Worm (Caenorhabditis elegans): ENCODE data around the gene T22F3.7.

Gene T22F3.7

ce11 chrV:3600570-3600969 is at the start of gene T22F3.7:
Gene T22F3.7, minus strand, starts transcription at chrV:3600670.
- TF ChIP-seq hnd-1 (tag; optimal IDR thresholded peaks at IDR 0.05) (no peak), ceh-36 (tag; optimal IDR thresholded peaks at IDR 0.05) (no peak), tbx-11 (GFP tag; IDR thresholded peaks at IDR 0.05) (no peak), F13C5.2 (tag; optimal IDR thresholded peaks at IDR 0.05) (no peak), ceh-13 (GFP tag; optimal IDR thresholded peaks at IDR 0.05) (no peak), pes-1 (GFP tag; IDR thresholded peaks at IDR 0.05) (no peak), sea-1 (GFP tag; conservative IDR thresholded peaks at IDR 0.05) (no peak), scrt-1 (GFP tag; IDR thresholded peaks at IDR 0.05) (no peak)

DNA sequence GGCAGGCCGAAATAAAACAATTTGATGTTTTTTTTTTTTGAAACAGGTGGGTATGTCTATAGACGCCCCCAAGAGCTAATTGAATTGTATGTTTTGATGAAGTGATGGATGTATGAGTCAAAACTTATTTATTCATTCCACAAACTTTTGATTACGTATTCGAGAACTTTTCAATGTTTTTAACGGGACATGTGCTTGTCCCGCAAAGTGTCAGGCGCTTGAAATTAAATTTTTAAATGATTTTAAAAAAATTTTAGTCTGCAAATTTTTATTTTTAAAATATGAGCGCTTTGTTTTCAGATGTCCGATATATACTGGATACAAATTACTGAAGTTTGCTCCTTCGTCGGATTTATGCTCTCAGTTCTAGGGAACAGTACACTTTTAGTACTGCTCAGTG is 49.0 kb upstream of the T22F3.7 start, which contains the start of gene str-114:
TSS of gene str-114 (plus strand) at position 301 of the 400 bp plus-strand sequence.
- TF ChIP-seq hmg-4 (GFP tag; optimal IDR thresholded peaks at IDR 0.05) (no peak), ceh-36 (tag; optimal IDR thresholded peaks at IDR 0.05) (no peak), flt-1 (GFP tag; IDR thresholded peaks at IDR 0.05) (no peak), scrt-1 (GFP tag; IDR thresholded peaks at IDR 0.05) (no peak), hmbx-1 (tag; optimal IDR thresholded peaks at IDR 0.05) (no peak), ceh-13 (GFP tag; optimal IDR thresholded peaks at IDR 0.05) (no peak), hnd-1 (tag; optimal IDR thresholded peaks at IDR 0.05) (no peak), ama-1 (optimal IDR thresholded peaks at IDR 0.05) (no peak)

DNA sequence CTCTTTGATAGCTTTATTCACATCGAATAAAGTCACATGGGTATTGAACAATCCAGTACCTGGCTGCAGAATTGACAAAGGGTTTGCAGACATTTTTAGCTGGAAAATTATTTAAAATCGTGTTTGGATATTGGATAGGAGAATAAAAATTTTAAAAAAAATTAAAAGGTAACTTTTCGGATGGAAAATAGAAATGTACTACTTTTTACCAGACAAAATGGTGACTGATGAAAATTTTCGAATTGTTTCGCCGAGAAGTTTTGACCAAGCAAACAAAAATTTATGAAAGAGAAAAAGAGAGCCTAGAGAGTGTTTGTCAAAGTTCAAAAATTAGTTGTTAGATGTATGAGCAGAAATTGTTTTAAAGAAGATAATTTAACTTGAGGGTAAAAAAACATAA is 47.4 kb upstream of the T22F3.7 start, which contains the start of gene F59B1.10:
TSS of gene F59B1.10 (minus strand) at position 101 of the 400 bp plus-strand sequence.
- TF ChIP-seq ama-1 (optimal IDR thresholded peaks at IDR 0.05): no peak
- no peak for TF ChIP-seq tbx-37 (GFP tag; conservative IDR thresholded peaks at IDR 0.05)
- no peak for TF ChIP-seq hmbx-1 (tag; optimal IDR thresholded peaks at IDR 0.05)
- TF ChIP-seq tbx-11 (GFP tag; IDR thresholded peaks at IDR 0.05): no peak
- TF ChIP-seq ets-7 (tag; optimal IDR thresholded peaks at IDR 0.05): no peak
- TF ChIP-seq aly-1 (tag; optimal IDR thresholded peaks at IDR 0.05): no peak
- TF ChIP-seq pes-1 (GFP tag; IDR thresholded peaks at IDR 0.05): no peak
- no peak for TF ChIP-seq tra-4 (tag; optimal IDR thresholded peaks at IDR 0.05)
- TF ChIP-seq hmg-4 (GFP tag; optimal IDR thresholded peaks at IDR 0.05): no peak
- TF ChIP-seq sea-1 (GFP tag; conservative IDR thresholded peaks at IDR 0.05): no peak
- TF ChIP-seq ceh-13 (GFP tag; optimal IDR thresholded peaks at IDR 0.05): no peak
- no peak for TF ChIP-seq ceh-36 (tag; optimal IDR thresholded peaks at IDR 0.05)
- TF ChIP-seq hnd-1 (tag; optimal IDR thresholded peaks at IDR 0.05): no peak
- no peak for TF ChIP-seq B0310.2 (tag; optimal IDR thresholded peaks at IDR 0.05)
- no peak for TF ChIP-seq scrt-1 (GFP tag; IDR thresholded peaks at IDR 0.05)
- TF ChIP-seq F13C5.2 (tag; optimal IDR thresholded peaks at IDR 0.05): no peak

DNA sequence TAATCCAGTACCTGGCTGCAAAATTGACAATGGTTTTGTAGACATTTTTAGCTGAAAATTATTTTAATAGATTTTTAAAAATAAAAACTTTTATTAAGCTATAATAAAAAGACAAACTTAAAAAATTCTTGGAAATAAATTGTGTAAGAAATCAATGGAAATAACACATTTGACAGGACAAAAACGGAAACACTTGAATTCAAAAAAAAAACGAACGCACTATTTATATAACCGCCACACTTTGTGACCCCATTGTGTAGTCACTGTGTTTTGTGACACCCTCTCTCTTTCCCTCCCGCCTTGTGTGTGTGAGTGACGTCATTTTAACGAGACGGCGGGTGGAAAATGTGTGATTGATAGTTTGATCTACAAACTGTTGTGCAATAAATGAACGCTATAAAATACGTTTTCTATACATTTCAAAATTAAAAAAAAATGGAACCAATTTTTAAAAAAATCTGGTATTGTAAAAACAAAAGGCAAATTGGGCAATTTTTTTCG is 43.8 kb upstream of the T22F3.7 start, which contains the start of gene F59B1.8:
TSS of gene F59B1.8 (minus strand) at position 51 of the 501 bp plus-strand sequence.
- TF ChIP-seq tbx-11 (GFP tag; IDR thresholded peaks at IDR 0.05) (no peak), ets-7 (tag; optimal IDR thresholded peaks at IDR 0.05) (no peak), pes-1 (GFP tag; IDR thresholded peaks at IDR 0.05) (no peak), sea-1 (GFP tag; conservative IDR thresholded peaks at IDR 0.05) (no peak), ceh-13 (GFP tag; optimal IDR thresholded peaks at IDR 0.05) (no peak), hmbx-1 (tag; optimal IDR thresholded peaks at IDR 0.05) (no peak), ama-1 (optimal IDR thresholded peaks at IDR 0.05) (no peak), flt-1 (GFP tag; IDR thresholded peaks at IDR 0.05) (no peak), aly-1 (tag; optimal IDR thresholded peaks at IDR 0.05) (no peak), scrt-1 (GFP tag; IDR thresholded peaks at IDR 0.05) (no peak), F13C5.2 (tag; optimal IDR thresholded peaks at IDR 0.05) (no peak)

ce11 chrV:3639873-3640272 is 39.4 kb upstream of the T22F3.7 start:
- TF ChIP-seq pes-1 (GFP tag; IDR thresholded peaks at IDR 0.05): no peak
- no peak for TF ChIP-seq ceh-13 (GFP tag; optimal IDR thresholded peaks at IDR 0.05)
- TF ChIP-seq ama-1 (optimal IDR thresholded peaks at IDR 0.05): no peak
- TF ChIP-seq tra-4 (tag; optimal IDR thresholded peaks at IDR 0.05): no peak
- no peak for TF ChIP-seq F13C5.2 (tag; optimal IDR thresholded peaks at IDR 0.05)
- no peak for TF ChIP-seq B0310.2 (tag; optimal IDR thresholded peaks at IDR 0.05)
- no peak for TF ChIP-seq tbx-11 (GFP tag; IDR thresholded peaks at IDR 0.05)

ce11 chrV:3637086-3637485 is 36.6 kb upstream of the T22F3.7 start, which contains the start of gene srx-41:
Gene srx-41, minus strand, starts transcription at chrV:3637186.
- no peak for TF ChIP-seq ets-7 (tag; optimal IDR thresholded peaks at IDR 0.05)
- no peak for TF ChIP-seq ama-1 (optimal IDR thresholded peaks at IDR 0.05)
- no peak for TF ChIP-seq hnd-1 (tag; optimal IDR thresholded peaks at IDR 0.05)
- no peak for TF ChIP-seq F13C5.2 (tag; optimal IDR thresholded peaks at IDR 0.05)
- no peak for TF ChIP-seq aly-1 (tag; optimal IDR thresholded peaks at IDR 0.05)
- no peak for TF ChIP-seq pes-1 (GFP tag; IDR thresholded peaks at IDR 0.05)
- no peak for TF ChIP-seq hmg-4 (GFP tag; optimal IDR thresholded peaks at IDR 0.05)
- TF ChIP-seq hmbx-1 (tag; optimal IDR thresholded peaks at IDR 0.05): no peak
- no peak for TF ChIP-seq tbx-37 (GFP tag; conservative IDR thresholded peaks at IDR 0.05)
- TF ChIP-seq ceh-36 (tag; optimal IDR thresholded peaks at IDR 0.05): no peak
- no peak for TF ChIP-seq ceh-13 (GFP tag; optimal IDR thresholded peaks at IDR 0.05)
- TF ChIP-seq scrt-1 (GFP tag; IDR thresholded peaks at IDR 0.05): no peak
- no peak for TF ChIP-seq B0310.2 (tag; optimal IDR thresholded peaks at IDR 0.05)
- TF ChIP-seq tbx-11 (GFP tag; IDR thresholded peaks at IDR 0.05): no peak
- TF ChIP-seq flt-1 (GFP tag; IDR thresholded peaks at IDR 0.05): no peak
- TF ChIP-seq sea-1 (GFP tag; conservative IDR thresholded peaks at IDR 0.05): no peak

- no peak for TF ChIP-seq hnd-1 (tag; optimal IDR thresholded peaks at IDR 0.05)
- no peak for TF ChIP-seq sea-1 (GFP tag; conservative IDR thresholded peaks at IDR 0.05)
- no peak for TF ChIP-seq F13C5.2 (tag; optimal IDR thresholded peaks at IDR 0.05)
- TF ChIP-seq B0310.2 (tag; optimal IDR thresholded peaks at IDR 0.05): no peak
- TF ChIP-seq ama-1 (optimal IDR thresholded peaks at IDR 0.05): no peak
- TF ChIP-seq scrt-1 (GFP tag; IDR thresholded peaks at IDR 0.05): no peak
- no peak for TF ChIP-seq tbx-37 (GFP tag; conservative IDR thresholded peaks at IDR 0.05)
- TF ChIP-seq tra-4 (tag; optimal IDR thresholded peaks at IDR 0.05): no peak
- TF ChIP-seq ets-7 (tag; optimal IDR thresholded peaks at IDR 0.05): no peak
- TF ChIP-seq tbx-11 (GFP tag; IDR thresholded peaks at IDR 0.05): no peak
- no peak for TF ChIP-seq pes-1 (GFP tag; IDR thresholded peaks at IDR 0.05)
- no peak for TF ChIP-seq hmbx-1 (tag; optimal IDR thresholded peaks at IDR 0.05)
- no peak for TF ChIP-seq hmg-4 (GFP tag; optimal IDR thresholded peaks at IDR 0.05)
- no peak for TF ChIP-seq flt-1 (GFP tag; IDR thresholded peaks at IDR 0.05)
- TF ChIP-seq ceh-36 (tag; optimal IDR thresholded peaks at IDR 0.05): no peak
- TF ChIP-seq aly-1 (tag; optimal IDR thresholded peaks at IDR 0.05): no peak
- TF ChIP-seq ceh-13 (GFP tag; optimal IDR thresholded peaks at IDR 0.05): no peak
Measured at ce11 chrV:3634293-3635016, 34.0 kb upstream of the T22F3.7 start.
